Worm (Caenorhabditis elegans) whole organism, young adult: ENCODE results near the gene gln-1.

ENCODE experiments used
- B0019.2 ChIP-seq: fragments of 200-800 bp; sonication (Bioruptor generic); conservative IDR thresholded peaks from 2 replicates; pipeline ENCODE4 v1.3.6; 2022; ENCODE audit warnings: missing genetic modification reagents, missing genetic modification characterization, missing compliant biosample characterization
- B0336.3 ChIP-seq: fragments of 200-800 bp; sonication (Bioruptor generic); IDR thresholded peaks from 2 replicates; pipeline ENCODE4 v1.3.6; 2022; ENCODE audit warnings: missing genetic modification characterization, missing compliant biosample characterization
- C17E4.6 ChIP-seq: fragments of 200-800 bp; sonication (Bioruptor generic); IDR thresholded peaks from 2 replicates; pipeline ENCODE4 v1.3.6; 2022; ENCODE audit warnings: missing genetic modification reagents, missing genetic modification characterization, missing compliant biosample characterization
- F33H1.4 ChIP-seq: fragments of 200-800 bp; sonication (Bioruptor generic); IDR thresholded peaks from 2 replicates; pipeline ENCODE4 v1.3.6; 2022; ENCODE audit warnings: missing genetic modification reagents, missing genetic modification characterization, missing compliant biosample characterization
- F37B4.10 ChIP-seq: fragments of 200-800 bp; sonication (Bioruptor generic); IDR thresholded peaks from 2 replicates; pipeline ENCODE4 v1.3.6; 2022; ENCODE audit warnings: missing genetic modification characterization, missing compliant biosample characterization
- F57A8.1 ChIP-seq: fragments of 200-800 bp; sonication (Bioruptor generic); optimal IDR thresholded peaks from 2 replicates; lab custom pipeline; 2018; ENCODE audit warnings: mild to moderate bottlenecking, missing genetic modification characterization, moderate library complexity, missing compliant biosample characterization
- F57C9.4 ChIP-seq: sonication (generic microtip); optimal IDR thresholded peaks from 2 replicates; lab custom pipeline; 2017; ENCODE audit warnings: mild to moderate bottlenecking, missing genetic modification characterization, missing compliant biosample characterization
- Y53F4B.3 ChIP-seq: fragments of 200-800 bp; sonication (Bioruptor generic); IDR thresholded peaks from 2 replicates; pipeline ENCODE4 v1.3.6; 2022; ENCODE audit warnings: missing genetic modification reagents, missing genetic modification characterization, missing compliant biosample characterization
- Y56A3A.18 ChIP-seq: fragments of 200-800 bp; sonication (Bioruptor generic); IDR thresholded peaks from 2 replicates; pipeline ENCODE4 v1.3.6; 2022; ENCODE audit warnings: missing genetic modification reagents, missing genetic modification characterization, missing compliant biosample characterization
- Y67H2A.10 ChIP-seq: fragments of 200-800 bp; sonication (Bioruptor generic); conservative IDR thresholded peaks from 2 replicates; pipeline ENCODE4 v1.3.6; 2022; ENCODE audit warnings: missing genetic modification reagents, missing genetic modification characterization, missing compliant biosample characterization
- Y95B8A.8 ChIP-seq: fragments of 200-800 bp; sonication (Bioruptor generic); IDR thresholded peaks from 2 replicates; pipeline ENCODE4 v1.3.6; 2022; ENCODE audit warnings: missing genetic modification reagents, missing genetic modification characterization, missing compliant biosample characterization
- akir-1 ChIP-seq: fragments of 200-800 bp; sonication (Bioruptor generic); optimal IDR thresholded peaks from 2 replicates; lab custom pipeline; 2018; ENCODE audit warnings: mild to moderate bottlenecking, missing genetic modification characterization, moderate library complexity, missing compliant biosample characterization
- aptf-2 ChIP-seq: fragments of 200-800 bp; sonication (Bioruptor generic); conservative IDR thresholded peaks from 2 replicates; pipeline ENCODE4 v1.3.6; 2022; ENCODE audit warnings: missing genetic modification reagents, missing genetic modification characterization, missing compliant biosample characterization
- aptf-3 ChIP-seq: fragments of 200-800 bp; sonication (Bioruptor generic); IDR thresholded peaks from 2 replicates; pipeline ENCODE4 v1.3.6; 2022; ENCODE audit warnings: missing genetic modification characterization, missing compliant biosample characterization
- attf-3 ChIP-seq: fragments of 200-800 bp; sonication (Bioruptor generic); conservative IDR thresholded peaks from 2 replicates; pipeline ENCODE4 v1.3.6; 2022; ENCODE audit warnings: missing genetic modification reagents, missing genetic modification characterization, missing compliant biosample characterization
- cebp-1 ChIP-seq, 2 experiments: fragments of 200-800 bp in 1 of 2; sonication (Bioruptor generic) in 1 of 2; sonication (generic microtip) in 1 of 2; IDR thresholded peaks in 1 of 2; optimal IDR thresholded peaks in 1 of 2; 2 replicates each; pipeline versions ENCODE4 v1.3.6 to Lab custom; 2017 to 2022; ENCODE audit warnings: missing compliant biosample characterization in 2 of 2, missing genetic modification characterization in 2 of 2, mild to moderate bottlenecking in 1 of 2, missing genetic modification reagents in 1 of 2, moderate library complexity in 1 of 2
- ceh-40 ChIP-seq: fragments of 200-800 bp; sonication (Bioruptor generic); IDR thresholded peaks from 2 replicates; pipeline ENCODE4 v1.3.6; 2022; ENCODE audit warnings: missing genetic modification characterization, missing compliant biosample characterization
- die-1 ChIP-seq: sonication (generic microtip); optimal IDR thresholded peaks from 2 replicates; lab custom pipeline; 2016; ENCODE audit warnings: missing genotype, mild to moderate bottlenecking, missing genetic modification characterization, missing compliant biosample characterization
- dpff-1 ChIP-seq: sonication (generic microtip); optimal IDR thresholded peaks from 2 replicates; lab custom pipeline; 2017; ENCODE audit warnings: mild to moderate bottlenecking, missing genetic modification characterization, missing compliant biosample characterization
- egrh-3 ChIP-seq: fragments of 200-800 bp; sonication (Bioruptor generic); IDR thresholded peaks from 2 replicates; pipeline ENCODE4 v1.3.6; 2022; ENCODE audit warnings: missing genetic modification reagents, missing genetic modification characterization, missing compliant biosample characterization
- ets-4 ChIP-seq: fragments of 200-800 bp; sonication (Bioruptor generic); optimal IDR thresholded peaks from 2 replicates; lab custom pipeline; 2018; ENCODE audit warnings: mild to moderate bottlenecking, missing genetic modification characterization, missing compliant biosample characterization
- fkh-3 ChIP-seq: sonication (generic microtip); optimal IDR thresholded peaks from 2 replicates; lab custom pipeline; 2016; ENCODE audit warnings: mild to moderate bottlenecking, missing genetic modification characterization, missing compliant biosample characterization
- hlh-26 ChIP-seq: fragments of 200-800 bp; sonication (Bioruptor generic); conservative IDR thresholded peaks from 2 replicates; pipeline ENCODE4 v1.3.6; 2022; ENCODE audit warnings: missing genetic modification reagents, missing genetic modification characterization, missing compliant biosample characterization
- lir-1 ChIP-seq: fragments of 200-800 bp; sonication (Bioruptor generic); conservative IDR thresholded peaks from 2 replicates; pipeline ENCODE4 v1.3.6; 2022; ENCODE audit warnings: missing genetic modification reagents, missing genetic modification characterization, missing compliant biosample characterization
- madf-6 ChIP-seq: fragments of 200-800 bp; sonication (Bioruptor generic); IDR thresholded peaks from 2 replicates; pipeline ENCODE4 v1.3.6; 2022; ENCODE audit warnings: missing genetic modification reagents, missing genetic modification characterization, missing compliant biosample characterization
- nhr-90 ChIP-seq: sonication (generic microtip); optimal IDR thresholded peaks from 2 replicates; lab custom pipeline; 2016; ENCODE audit warnings: missing genotype, mild to moderate bottlenecking, missing genetic modification characterization, missing compliant biosample characterization
- pbrm-1 ChIP-seq: fragments of 200-800 bp; sonication (Bioruptor generic); IDR thresholded peaks from 2 replicates; pipeline ENCODE4 v1.3.6; 2022; ENCODE audit warnings: missing genetic modification reagents, missing genetic modification characterization, missing compliant biosample characterization
- rec-8 ChIP-seq, 2 experiments: sonication (generic microtip); optimal IDR thresholded peaks; 2 replicates each; lab custom pipeline; 2016; ENCODE audit warnings: mild to moderate bottlenecking in 2 of 2, missing genetic modification characterization in 2 of 2, missing genetic modification reagents in 2 of 2, missing genotype in 2 of 2, missing biosample characterization in 1 of 2, missing compliant biosample characterization in 1 of 2, moderate library complexity in 1 of 2
- rpc-1 ChIP-seq, 2 experiments: fragments of 150-350 bp in 1 of 2; sonication (generic microtip) in 1 of 2; optimal IDR thresholded peaks; 2 replicates each; lab custom pipeline; 2014 to 2018; ENCODE audit warnings: missing biosample characterization in 1 of 2, missing genetic modification characterization in 1 of 2, missing genetic modification reagents in 1 of 2, missing genotype in 1 of 2
- somi-1 ChIP-seq: fragments of 200-800 bp; sonication (Bioruptor generic); optimal IDR thresholded peaks from 2 replicates; lab custom pipeline; 2018; ENCODE audit warnings: mild to moderate bottlenecking, missing genetic modification characterization, missing compliant biosample characterization
- sptf-2 ChIP-seq: fragments of 200-800 bp; sonication (Bioruptor generic); optimal IDR thresholded peaks from 2 replicates; lab custom pipeline; 2018; ENCODE audit warnings: mild to moderate bottlenecking, missing genetic modification characterization, missing compliant biosample characterization
- xnd-1 ChIP-seq: sonication (generic microtip); optimal IDR thresholded peaks from 2 replicates; lab custom pipeline; 2016; ENCODE audit warnings: missing genotype, missing genetic modification reagents, missing genetic modification characterization, missing compliant biosample characterization
- zfh-2 ChIP-seq: fragments of 200-800 bp; sonication (Bioruptor generic); conservative IDR thresholded peaks from 2 replicates; pipeline ENCODE4 v1.3.6; 2022; ENCODE audit warnings: missing genetic modification reagents, missing genetic modification characterization, missing compliant biosample characterization
- ztf-26 ChIP-seq: sonication (generic microtip); optimal IDR thresholded peaks from 2 replicates; lab custom pipeline; 2017; ENCODE audit warnings: missing genetic modification characterization, missing compliant biosample characterization
- ztf-3 ChIP-seq: fragments of 200-800 bp; sonication (Bioruptor generic); optimal IDR thresholded peaks from 2 replicates; lab custom pipeline; 2018; ENCODE audit warnings: mild to moderate bottlenecking, missing genetic modification characterization, missing compliant biosample characterization

gln-1 gene

ce11 chrX:6041995-6042481, 16.0 kb upstream of the gln-1 start (continued):
- TF ChIP-seq F57C9.4 (tag; lab: Kevin White, UChicago) (no peak), die-1 (tag; lab: Kevin White, UChicago) (peak; percentile 3), ztf-3 (no peak), fkh-3 (tag; lab: Kevin White, UChicago) (no peak), sptf-2 (no peak), ets-4 (no peak), cebp-1 (GFP tag; IDR thresholded peaks at IDR 0.05; lab: Robert Waterston, UW) (no peak), cebp-1 (tag; optimal IDR thresholded peaks at IDR 0.05; lab: Kevin White, UChicago) (peak; percentile 72)

DNA sequence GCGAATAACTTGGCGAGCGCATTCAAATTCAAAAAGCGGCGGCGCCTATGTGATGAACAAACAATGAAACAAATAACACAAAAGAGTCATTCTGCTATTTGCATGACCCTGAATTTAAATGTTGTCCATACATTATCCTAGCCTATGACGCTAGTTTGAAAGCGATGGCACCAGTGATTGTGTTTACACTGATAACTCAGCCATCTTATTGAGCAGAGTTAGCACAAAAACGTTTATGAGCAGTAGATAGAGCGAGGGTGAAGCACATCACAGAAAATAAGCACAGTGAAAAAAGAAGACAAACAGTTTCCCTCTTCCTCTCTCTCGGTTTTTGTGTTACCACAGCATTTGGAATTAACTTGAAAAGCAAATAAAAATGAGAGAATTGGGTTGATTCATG, 14.8 kb upstream of the gln-1 start:
- TF ChIP-seq madf-6 (GFP tag; lab: Robert Waterston, UW) (no peak), aptf-3 (GFP tag; lab: Robert Waterston, UW) (no peak), C17E4.6 (no peak), aptf-2 (GFP tag; lab: Robert Waterston, UW) (no peak), F37B4.10 (GFP tag; lab: Robert Waterston, UW) (no peak), egrh-3 (no peak), dpff-1 (tag; lab: Kevin White, UChicago) (no peak), Y95B8A.8 (GFP tag; lab: Robert Waterston, UW) (no peak), fkh-3 (tag; lab: Kevin White, UChicago) (no peak), F57A8.1 (GFP tag; lab: Kevin White, UChicago) (no peak), B0336.3 (GFP tag; lab: Robert Waterston, UW) (no peak), akir-1 (GFP tag; lab: Kevin White, UChicago) (no peak), lir-1 (no peak), die-1 (tag; lab: Kevin White, UChicago) (no peak), nhr-90 (tag; lab: Kevin White, UChicago) (no peak), pbrm-1 (GFP tag; lab: Robert Waterston, UW) (no peak), cebp-1 (GFP tag; IDR thresholded peaks at IDR 0.05; lab: Robert Waterston, UW) (no peak), cebp-1 (tag; optimal IDR thresholded peaks at IDR 0.05; lab: Kevin White, UChicago) (no peak), ceh-40 (GFP tag; lab: Robert Waterston, UW) (no peak), xnd-1 (tag; lab: Kevin White, UChicago) (no peak), Y53F4B.3 (no peak)

ce11 chrX:6048508-6048907, 9.5 kb upstream of the gln-1 start, which contains the start of gene pak-1:
Gene pak-1, minus strand, starts transcription at chrX:6048608.
- no peak for TF ChIP-seq Y95B8A.8 (GFP tag; lab: Robert Waterston, UW)
- no peak for TF ChIP-seq rec-8 (tag; optimal IDR thresholded peaks at IDR 0.05; lab: Kevin White, UChicago)
- no peak for TF ChIP-seq hlh-26 (GFP tag; lab: Robert Waterston, UW)
- no peak for TF ChIP-seq ztf-26 (tag; lab: Kevin White, UChicago)
- no peak for TF ChIP-seq Y56A3A.18
- no peak for TF ChIP-seq C17E4.6
- TF ChIP-seq akir-1 (GFP tag; lab: Kevin White, UChicago), result no peak
- TF ChIP-seq somi-1 (GFP tag; lab: Kevin White, UChicago), result no peak
- TF ChIP-seq B0019.2 (GFP tag; lab: Robert Waterston, UW), result no peak
- no peak for TF ChIP-seq F33H1.4
- no peak for TF ChIP-seq Y67H2A.10 (GFP tag; lab: Robert Waterston, UW)
- TF ChIP-seq rpc-1 (optimal IDR thresholded peaks at IDR 0.05; lab: Kevin White, UChicago), result no peak
- TF ChIP-seq rpc-1 (tag; optimal IDR thresholded peaks at IDR 0.05; lab: Kevin White, UChicago), result no peak
- TF ChIP-seq zfh-2 (GFP tag; lab: Robert Waterston, UW), result no peak
- TF ChIP-seq attf-3 (GFP tag; lab: Robert Waterston, UW), result no peak
- no peak for TF ChIP-seq ets-4
- TF ChIP-seq, all 124 proteins: peak for 0
